Worm (Caenorhabditis elegans): Measurements from ENCODE around the gene M03F8.1.
A peak's percentile ranks its signal among the peaks of the same experiment; 100 is the strongest.

The M03F8.1 gene

ce11 chrV:5972582-5972981, 21.3 kb downstream of the M03F8.1 start:
- TF ChIP-seq rbr-2 (tag; optimal IDR thresholded peaks at IDR 0.05) (no peak), lin-29 (GFP tag; IDR thresholded peaks at IDR 0.05) (no peak), unc-62 (GFP tag; optimal IDR thresholded peaks at IDR 0.05 in 1 of 2) (peak in 1 of 2 experiments; percentile 91), unc-62 (tag; optimal IDR thresholded peaks at IDR 0.05) (no peak)

- TF ChIP-seq ceh-32 (tag; optimal IDR thresholded peaks at IDR 0.05; ENCODE audit: poor library complexity) (no peak), unc-62 (GFP tag; optimal IDR thresholded peaks at IDR 0.05 in 1 of 2) (peak in 1 of 2 experiments; percentile 92), unc-62 (tag; optimal IDR thresholded peaks at IDR 0.05) (no peak)
Observed at ce11 chrV:5973713-5974112, 22.5 kb downstream of the M03F8.1 start.

ce11 chrV:5975724-5976123, 24.5 kb downstream of the M03F8.1 start, which contains the start of gene acy-2:
acy-2 (plus strand) TSS chrV:5976024.
- no peak for TF ChIP-seq ceh-62 (tag; optimal IDR thresholded peaks at IDR 0.05)
- TF ChIP-seq Y5F2A.4 (GFP tag; optimal IDR thresholded peaks at IDR 0.05): no peak
- no peak for TF ChIP-seq ceh-20 (GFP tag; IDR thresholded peaks at IDR 0.05)
- TF ChIP-seq spr-1 (tag; optimal IDR thresholded peaks at IDR 0.05): no peak
- TF ChIP-seq ZK546.5 (tag; optimal IDR thresholded peaks at IDR 0.05): no peak
- TF ChIP-seq pqm-1 (tag; optimal IDR thresholded peaks at IDR 0.05): no peak
- no peak for TF ChIP-seq madf-9 (GFP tag; conservative IDR thresholded peaks at IDR 0.05)
- TF ChIP-seq gei-8 (GFP tag; optimal IDR thresholded peaks at IDR 0.05): no peak
- no peak for TF ChIP-seq lir-3 (tag; optimal IDR thresholded peaks at IDR 0.05)
- TF ChIP-seq set-16 (GFP tag; IDR thresholded peaks at IDR 0.05): no peak

- peak; percentile 34 for TF ChIP-seq aha-1 (tag)
- no peak for TF ChIP-seq ztf-7 (tag; optimal IDR thresholded peaks at IDR 0.05)
Observed at ce11 chrV:5982722-5983121, 31.5 kb downstream of the M03F8.1 start.

- peak; percentile 94 for TF ChIP-seq aha-1 (tag)
- TF ChIP-seq lin-13 (GFP tag; optimal IDR thresholded peaks at IDR 0.05): no peak
- no peak for TF ChIP-seq dmd-8 (GFP tag; IDR thresholded peaks at IDR 0.05)
- TF ChIP-seq madf-5 (GFP tag; IDR thresholded peaks at IDR 0.05): no peak
- no peak for TF ChIP-seq saeg-2 (GFP tag; IDR thresholded peaks at IDR 0.05)
- TF ChIP-seq ceh-44 (GFP tag; IDR thresholded peaks at IDR 0.05): no peak
- TF ChIP-seq php-3 (GFP tag; IDR thresholded peaks at IDR 0.05): no peak
- peak in 1 of 2 experiments; percentile 41 for TF ChIP-seq unc-62 (GFP tag; optimal IDR thresholded peaks at IDR 0.05 in 1 of 2)
- no peak for TF ChIP-seq unc-62 (tag; optimal IDR thresholded peaks at IDR 0.05)
- no peak for TF ChIP-seq zfp-2 (tag; optimal IDR thresholded peaks at IDR 0.05)
- no peak for TF ChIP-seq set-16 (GFP tag; IDR thresholded peaks at IDR 0.05)
- TF ChIP-seq Y5F2A.4 (GFP tag; optimal IDR thresholded peaks at IDR 0.05): no peak
- TF ChIP-seq lin-15B (tag; optimal IDR thresholded peaks at IDR 0.05): no peak
- no peak for TF ChIP-seq vab-7 (GFP tag; IDR thresholded peaks at IDR 0.05)
- no peak for TF ChIP-seq jun-1 (tag; optimal IDR thresholded peaks at IDR 0.05)
Observed at ce11 chrV:5983380-5983779, 32.1 kb downstream of the M03F8.1 start, which contains the start of gene dhs-16. dhs-16 (plus strand) TSS chrV:5983745.

ce11 chrV:5984244-5984643, 33.0 kb downstream of the M03F8.1 start:
- peak; percentile 83 for TF ChIP-seq aha-1 (tag)
- TF ChIP-seq unc-62 (GFP tag; optimal IDR thresholded peaks at IDR 0.05 in 1 of 2): peak in 1 of 2 experiments; percentile 56
- TF ChIP-seq unc-62 (tag; optimal IDR thresholded peaks at IDR 0.05): no peak
- TF ChIP-seq R02D3.7 (tag; optimal IDR thresholded peaks at IDR 0.05): no peak
- TF ChIP-seq ctbp-1 (GFP tag; IDR thresholded peaks at IDR 0.05): no peak
- no peak for TF ChIP-seq ztf-11 (tag; optimal IDR thresholded peaks at IDR 0.05)
- TF ChIP-seq lin-13 (GFP tag; optimal IDR thresholded peaks at IDR 0.05): no peak
- no peak for TF ChIP-seq F37D6.2 (tag; optimal IDR thresholded peaks at IDR 0.05)
- no peak for TF ChIP-seq daf-12 (tag; optimal IDR thresholded peaks at IDR 0.05)
